Fruit fly (Drosophila melanogaster) whole organism, embryonic: ENCODE data around the gene ssp7.

Source experiments
- Abd-B ChIP-seq: fragments of 200-800 bp; sonication (Bioruptor generic); optimal IDR thresholded peaks from 2 replicates; lab custom pipeline; 2018; ENCODE audit warnings: missing biosample characterization, mild to moderate bottlenecking, missing genetic modification characterization, moderate library complexity
- Atf6 ChIP-seq: fragments of 200-800 bp; sonication (Bioruptor generic); IDR thresholded peaks from 2 replicates; pipeline ENCODE4 v1.3.6; 2022; ENCODE audit warnings: missing biosample characterization, missing genetic modification characterization
- B-H2 ChIP-seq: fragments of 200-800 bp; sonication (Bioruptor generic); optimal IDR thresholded peaks from 2 replicates; lab custom pipeline; 2018; ENCODE audit warnings: missing biosample characterization, mild to moderate bottlenecking, missing genetic modification characterization
- Bdp1 ChIP-seq: fragments of 200-800 bp; sonication (Bioruptor generic); optimal IDR thresholded peaks from 3 replicates; lab custom pipeline; 2016; ENCODE audit warnings: missing biosample characterization, missing genetic modification characterization
- CG10321 ChIP-seq: fragments of 200-800 bp; sonication (Bioruptor generic); IDR thresholded peaks from 2 replicates; pipeline ENCODE4 v1.3.6; 2022; ENCODE audit warnings: missing biosample characterization, missing genetic modification characterization
- CG10366 ChIP-seq: fragments of 200-800 bp; sonication (Bioruptor generic); IDR thresholded peaks from 2 replicates; pipeline ENCODE4 v1.3.6; 2022; ENCODE audit warnings: missing biosample characterization, missing genetic modification characterization
- CG11456 ChIP-seq: fragments of 200-800 bp; sonication (Bioruptor generic); IDR thresholded peaks from 3 replicates; pipeline ENCODE4 v1.3.6; 2022; ENCODE audit warnings: missing biosample characterization, missing genetic modification characterization
- CG1233 ChIP-seq: fragments of 200-800 bp; sonication (Bioruptor generic); optimal IDR thresholded peaks from 4 replicates; lab custom pipeline; 2018; ENCODE audit warnings: missing biosample characterization, mild to moderate bottlenecking, missing genetic modification characterization
- CG13424 ChIP-seq: fragments of 200-800 bp; sonication (Bioruptor generic); optimal IDR thresholded peaks from 2 replicates; lab custom pipeline; 2019; ENCODE audit warnings: missing biosample characterization, mild to moderate bottlenecking, missing genetic modification characterization, moderate library complexity
- CG13775 ChIP-seq: fragments of 200-800 bp; sonication (Bioruptor generic); optimal IDR thresholded peaks from 3 replicates; lab custom pipeline; 2017; ENCODE audit warnings: missing biosample characterization, mild to moderate bottlenecking, missing genetic modification characterization
- CG14014 ChIP-seq: fragments of 200-800 bp; sonication (Bioruptor generic); IDR thresholded peaks from 2 replicates; pipeline ENCODE4 v1.3.6; 2022; ENCODE audit warnings: missing biosample characterization, missing genetic modification characterization
- CG1647 ChIP-seq: fragments of 200-800 bp; sonication (Bioruptor generic); optimal IDR thresholded peaks from 3 replicates; lab custom pipeline; 2016; ENCODE audit warnings: missing biosample characterization, missing genetic modification characterization
- CG16863 ChIP-seq: fragments of 200-800 bp; sonication (Bioruptor generic); optimal IDR thresholded peaks from 3 replicates; lab custom pipeline; 2016; ENCODE audit warnings: missing biosample characterization, missing genetic modification characterization
- CG17829 ChIP-seq: fragments of 200-800 bp; optimal IDR thresholded peaks from 2 replicates; lab custom pipeline; 2019; ENCODE audit warnings: missing biosample characterization, mild to moderate bottlenecking, missing genetic modification characterization, moderate library complexity
- CG17912 ChIP-seq: fragments of 200-800 bp; sonication (Bioruptor generic); optimal IDR thresholded peaks from 2 replicates; lab custom pipeline; 2018; ENCODE audit warnings: missing biosample characterization, mild to moderate bottlenecking, missing genetic modification characterization
- CG1792 ChIP-seq: fragments of 200-800 bp; sonication (Bioruptor generic); optimal IDR thresholded peaks from 2 replicates; lab custom pipeline; 2016; ENCODE audit warnings: missing biosample characterization, missing genetic modification characterization
- CG18262 ChIP-seq: fragments of 200-800 bp; optimal IDR thresholded peaks from 3 replicates; lab custom pipeline; 2019; ENCODE audit warnings: missing biosample characterization, mild to moderate bottlenecking, missing genetic modification characterization, moderate library complexity
- CG32767 ChIP-seq: fragments of 200-800 bp; sonication (Bioruptor generic); IDR thresholded peaks from 2 replicates; pipeline ENCODE4 v1.3.6; 2022; ENCODE audit warnings: missing biosample characterization, missing genetic modification characterization
- CG4282 ChIP-seq: fragments of 200-800 bp; sonication (Bioruptor generic); optimal IDR thresholded peaks from 2 replicates; lab custom pipeline; 2016; ENCODE audit warnings: missing biosample characterization, missing genetic modification characterization
- CG4404 ChIP-seq: fragments of 200-800 bp; sonication (Bioruptor generic); IDR thresholded peaks from 2 replicates; pipeline ENCODE4 v1.3.6; 2022; ENCODE audit warnings: missing biosample characterization, missing genetic modification characterization
- CG6272 ChIP-seq: fragments of 200-800 bp; sonication (Bioruptor generic); IDR thresholded peaks from 2 replicates; pipeline ENCODE4 v1.3.6; 2022; ENCODE audit warnings: missing biosample characterization, missing genetic modification characterization
- CG6813 ChIP-seq: fragments of 200-800 bp; sonication (Bioruptor generic); optimal IDR thresholded peaks from 2 replicates; lab custom pipeline; 2017; ENCODE audit warnings: missing biosample characterization, missing genetic modification characterization, mild to moderate bottlenecking, moderate library complexity, missing genetic modification reagents
- CG7786 ChIP-seq: fragments of 200-800 bp; sonication (Bioruptor generic); optimal IDR thresholded peaks from 2 replicates; lab custom pipeline; 2016; ENCODE audit warnings: missing biosample characterization, missing genetic modification characterization
- CG7839 ChIP-seq: fragments of 200-800 bp; sonication (Bioruptor generic); optimal IDR thresholded peaks from 3 replicates; lab custom pipeline; 2018; ENCODE audit warnings: missing biosample characterization, mild to moderate bottlenecking, missing genetic modification characterization, moderate library complexity
- CG8359 ChIP-seq: fragments of 200-800 bp; sonication (Bioruptor generic); optimal IDR thresholded peaks from 2 replicates; lab custom pipeline; 2017; ENCODE audit warnings: missing biosample characterization, mild to moderate bottlenecking, missing genetic modification characterization, borderline replicate concordance
- CG8765 ChIP-seq: fragments of 200-800 bp; sonication (Bioruptor generic); IDR thresholded peaks from 2 replicates; pipeline ENCODE4 v1.3.6; 2022; ENCODE audit warnings: missing biosample characterization, missing genetic modification characterization
- CG9609 ChIP-seq: fragments of 200-800 bp; sonication (Bioruptor generic); optimal IDR thresholded peaks from 3 replicates; lab custom pipeline; 2016; ENCODE audit warnings: missing biosample characterization, missing genetic modification characterization
- Chrac-16 ChIP-seq: fragments of 200-800 bp; sonication (Bioruptor generic); optimal IDR thresholded peaks from 3 replicates; lab custom pipeline; 2016; ENCODE audit warnings: missing biosample characterization, missing genetic modification characterization
- Dp ChIP-seq: fragments of 200-800 bp; sonication (Bioruptor generic); optimal IDR thresholded peaks from 2 replicates; lab custom pipeline; 2018; ENCODE audit warnings: missing biosample characterization, mild to moderate bottlenecking, missing genetic modification characterization, moderate library complexity
- E2f1 ChIP-seq: fragments of 200-800 bp; sonication (Bioruptor generic); IDR thresholded peaks from 2 replicates; pipeline ENCODE4 v1.3.6; 2022; ENCODE audit warnings: missing biosample characterization, missing genetic modification characterization
- Mes4 ChIP-seq: fragments of 200-800 bp; sonication (Bioruptor generic); optimal IDR thresholded peaks from 2 replicates; lab custom pipeline; 2016; ENCODE audit warnings: missing biosample characterization, missing genetic modification characterization
- NK7.1 ChIP-seq: fragments of 200-800 bp; sonication (Bioruptor generic); optimal IDR thresholded peaks from 3 replicates; lab custom pipeline; 2016; ENCODE audit warnings: missing biosample characterization, missing genetic modification characterization
- Ptx1 ChIP-seq: fragments of 200-800 bp; sonication (Bioruptor generic); IDR thresholded peaks from 2 replicates; pipeline ENCODE4 v1.3.6; 2022; ENCODE audit warnings: missing biosample characterization, missing genetic modification characterization
- Six4 ChIP-seq: fragments of 200-800 bp; sonication (Bioruptor generic); optimal IDR thresholded peaks from 2 replicates; lab custom pipeline; 2016; ENCODE audit warnings: missing biosample characterization, missing genetic modification characterization
- TFAM ChIP-seq: fragments of 200-800 bp; sonication (Bioruptor generic); optimal IDR thresholded peaks from 2 replicates; lab custom pipeline; 2017; ENCODE audit warnings: missing biosample characterization, missing genetic modification characterization, inconsistent platforms
- cad ChIP-seq: fragments of >200 bp; optimal IDR thresholded peaks from 2 replicates; lab custom pipeline; 2017; ENCODE audit warnings: missing biosample characterization, missing genetic modification characterization
- cato ChIP-seq: fragments of 200-800 bp; sonication (Bioruptor generic); optimal IDR thresholded peaks from 2 replicates; lab custom pipeline; 2016; ENCODE audit warnings: missing biosample characterization, missing genetic modification characterization, borderline replicate concordance
- fd96Cb ChIP-seq: fragments of 200-800 bp; sonication (Bioruptor generic); optimal IDR thresholded peaks from 2 replicates; lab custom pipeline; 2018; ENCODE audit warnings: missing biosample characterization, mild to moderate bottlenecking, missing genetic modification characterization, moderate library complexity
- ftz-f1 ChIP-seq: fragments of 200-800 bp; sonication (Bioruptor generic); optimal IDR thresholded peaks from 2 replicates; lab custom pipeline; 2016; ENCODE audit warnings: missing biosample characterization, missing genetic modification characterization
- gem ChIP-seq: fragments of 200-800 bp; sonication (Bioruptor generic); optimal IDR thresholded peaks from 2 replicates; lab custom pipeline; 2019; ENCODE audit warnings: missing biosample characterization, mild to moderate bottlenecking, missing genetic modification characterization, moderate library complexity
- hkb ChIP-seq, 2 experiments: fragments of 200-800 bp in 1 of 2; fragments of >200 bp in 1 of 2; sonication (Bioruptor generic) in 1 of 2; IDR thresholded peaks in 1 of 2; optimal IDR thresholded peaks in 1 of 2; 2 replicates each; pipeline versions ENCODE4 v1.3.6 to Lab custom; 2017 to 2022; ENCODE audit warnings: missing biosample characterization in 1 of 2, missing genetic modification characterization in 1 of 2
- kah ChIP-seq: fragments of 200-800 bp; sonication (Bioruptor generic); optimal IDR thresholded peaks from 2 replicates; lab custom pipeline; 2018; ENCODE audit warnings: missing biosample characterization, mild to moderate bottlenecking, missing genetic modification characterization
- nmo ChIP-seq: fragments of 200-800 bp; sonication (Bioruptor generic); optimal IDR thresholded peaks from 2 replicates; lab custom pipeline; 2018; ENCODE audit warnings: missing biosample characterization, mild to moderate bottlenecking, missing genetic modification characterization, moderate library complexity
- pb ChIP-seq: fragments of 200-800 bp; sonication (Bioruptor generic); optimal IDR thresholded peaks from 3 replicates; lab custom pipeline; 2016; ENCODE audit warnings: missing biosample characterization, missing genetic modification characterization
- pum ChIP-seq: fragments of 200-800 bp; sonication (Bioruptor generic); optimal IDR thresholded peaks from 2 replicates; lab custom pipeline; 2016; ENCODE audit warnings: missing biosample characterization, missing genetic modification characterization
- repo ChIP-seq: fragments of 200-800 bp; sonication (Bioruptor generic); optimal IDR thresholded peaks from 2 replicates; lab custom pipeline; 2016; ENCODE audit warnings: missing biosample characterization, missing genetic modification characterization
- seq ChIP-seq: fragments of 200-800 bp; sonication (Bioruptor generic); IDR thresholded peaks from 2 replicates; pipeline ENCODE4 v1.3.6; 2022; ENCODE audit warnings: missing biosample characterization, missing genetic modification characterization
- twi ChIP-seq: fragments of 200-800 bp; optimal IDR thresholded peaks from 2 replicates; lab custom pipeline; 2019; ENCODE audit warnings: missing biosample characterization, mild to moderate bottlenecking, missing genetic modification characterization, moderate library complexity

Gene ssp7

DNA sequence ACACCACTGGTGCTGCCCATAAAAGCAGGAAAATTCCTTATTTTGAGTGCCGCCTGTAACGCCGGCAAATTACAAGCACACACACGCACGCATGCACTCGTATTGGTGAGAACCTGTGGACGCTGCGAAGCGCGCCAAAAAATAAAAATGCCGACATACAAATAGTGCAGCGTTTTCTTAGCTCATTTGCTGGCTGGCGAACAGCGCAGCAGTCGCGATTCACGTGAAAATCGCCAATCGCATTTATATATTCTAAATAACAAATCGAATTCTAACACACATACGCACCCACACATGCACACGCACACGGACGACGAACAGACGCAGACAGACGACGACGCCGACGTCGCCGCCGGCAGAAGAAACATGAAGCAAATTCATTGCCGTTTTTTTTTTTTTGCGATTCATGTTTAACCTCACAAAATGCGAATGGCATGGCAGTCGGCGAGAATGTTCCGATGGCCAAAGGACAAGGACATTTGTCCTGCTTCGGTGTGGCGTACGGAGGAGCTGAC is 7.5 kb upstream of the ssp7 start (continued):
- TF ChIP-seq E2f1 (GFP tag; lab: Robert Waterston, UW), result 0 out of 2 replicates have a peak, but pooled peaks have one; percentile 15
- TF ChIP-seq ftz-f1, result peak; percentile 7

DNA sequence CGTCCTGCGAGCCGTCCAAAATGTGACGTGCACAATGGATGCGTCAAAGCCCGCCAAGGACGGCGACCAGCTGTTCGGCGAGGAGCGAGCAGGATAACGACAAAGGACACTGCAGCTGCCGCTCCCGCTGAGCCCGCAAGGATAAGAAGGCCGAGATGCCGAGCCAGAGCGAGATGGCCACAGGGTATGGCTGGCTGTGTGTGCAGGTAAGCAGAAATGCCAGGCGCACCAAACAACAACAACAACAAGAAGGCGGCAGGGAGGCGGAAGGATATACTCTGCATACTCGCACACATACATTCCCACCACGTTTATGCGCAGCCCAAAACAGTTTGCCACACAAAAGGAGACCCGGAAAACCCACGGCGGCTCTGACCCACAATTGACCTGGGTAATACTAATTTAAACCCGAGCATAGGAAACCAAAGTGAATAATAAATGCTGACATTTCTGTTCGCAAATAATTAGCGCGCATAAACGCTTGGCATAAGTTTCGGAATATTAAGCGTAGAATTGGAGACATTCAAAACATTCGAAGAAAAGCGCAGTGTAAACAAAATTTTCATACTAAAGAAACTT is 6.6 kb upstream of the ssp7 start:
- TF ChIP-seq CG9609 (GFP tag; lab: Kevin White, UChicago) (no peak), Bdp1 (no peak), B-H2 (no peak), kah (GFP tag; lab: Kevin White, UChicago) (no peak), TFAM (GFP tag; lab: Kevin White, UChicago) (no peak), CG14014 (GFP tag; lab: Robert Waterston, UW) (peak; percentile 56; the same call in 1 of the 2 replicates), CG10366 (peak; percentile 36; the same call in 1 of the 2 replicates), Six4 (GFP tag; lab: Kevin White, UChicago) (no peak), CG7786 (GFP tag; lab: Kevin White, UChicago) (peak; percentile 3), Dp (no peak), CG18262 (tag; lab: Kevin White, UChicago) (peak; percentile 22), Atf6 (GFP tag; lab: Robert Waterston, UW) (peak; percentile 24; the same call in 1 of the 2 replicates), CG1647 (GFP tag; lab: Kevin White, UChicago) (no peak), pb (GFP tag; lab: Kevin White, UChicago) (peak; percentile 3), CG7839 (tag; lab: Kevin White, UChicago) (peak; percentile 14), CG32767 (GFP tag; lab: Robert Waterston, UW) (no peak), CG4404 (GFP tag; lab: Robert Waterston, UW) (peak; percentile 35), CG16863 (GFP tag; lab: Kevin White, UChicago) (no peak), CG1792 (GFP tag; lab: Kevin White, UChicago) (no peak), CG17829 (tag; lab: Kevin White, UChicago) (peak; percentile 29), CG4282 (GFP tag; lab: Kevin White, UChicago) (no peak), CG8765 (GFP tag; lab: Robert Waterston, UW) (peak; percentile 51), cato (GFP tag; lab: Kevin White, UChicago) (no peak), Abd-B (no peak), Mes4 (no peak), twi (tag; lab: Kevin White, UChicago) (peak; percentile 24), CG6813 (GFP tag; lab: Kevin White, UChicago) (no peak), CG10321 (GFP tag; lab: Robert Waterston, UW) (peak; percentile 56; the same call in 1 of the 2 replicates), gem (tag; lab: Kevin White, UChicago) (peak; percentile 44), Chrac-16 (GFP tag; lab: Kevin White, UChicago) (no peak), fd96Cb (tag; lab: Kevin White, UChicago) (peak; percentile 13), CG17912 (GFP tag; lab: Kevin White, UChicago) (no peak), CG6272 (GFP tag; lab: Robert Waterston, UW) (no peak), cad (GFP tag; lab: Kevin White, UChicago) (no peak), pum (no peak), nmo (GFP tag; lab: Kevin White, UChicago) (peak; percentile 39), CG13424 (tag; lab: Kevin White, UChicago) (peak; percentile 36), CG13775 (no peak), repo (GFP tag; lab: Kevin White, UChicago) (no peak), CG8359 (GFP tag; lab: Kevin White, UChicago) (no peak), CG11456 (GFP tag; lab: Robert Waterston, UW) (0 out of 3 replicates have a peak, but pooled peaks have one; percentile 37), hkb (optimal IDR thresholded peaks at IDR 0.05; lab: Kevin White, UChicago) (no peak), hkb (GFP tag; IDR thresholded peaks at IDR 0.05; lab: Robert Waterston, UW) (peak; percentile 64), Ptx1 (GFP tag; lab: Robert Waterston, UW) (0 out of 2 replicates have a peak, but pooled peaks have one; percentile 11), seq (GFP tag; lab: Robert Waterston, UW) (0 out of 2 replicates have a peak, but pooled peaks have one; percentile 32), NK7.1 (GFP tag; lab: Kevin White, UChicago) (peak; percentile 6), CG1233 (GFP tag; lab: Kevin White, UChicago) (peak; percentile 25)
